Fruit fly (Drosophila melanogaster): ENCODE measurements around the gene Mis12.

Mis12 gene

DNA sequence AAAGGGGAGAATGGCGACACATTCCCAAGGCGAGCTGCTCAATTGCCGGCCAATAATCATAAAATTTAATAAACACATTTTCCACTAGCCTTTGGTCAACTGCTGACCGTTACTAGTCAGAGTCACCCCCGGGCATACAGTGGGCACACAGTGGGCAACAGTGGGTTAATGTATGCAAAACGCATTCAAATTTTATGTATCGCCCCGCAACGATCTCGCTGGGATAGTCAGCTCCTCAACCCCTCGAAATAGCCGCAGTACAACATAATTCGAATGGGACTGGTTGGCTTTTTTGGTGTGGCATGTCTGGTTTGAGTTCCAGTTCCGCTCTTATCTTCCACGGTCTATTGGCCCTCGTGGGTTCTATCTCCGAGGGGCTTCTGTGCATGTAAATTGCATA lies 49.6 kb downstream of the Mis12 start:
- TF ChIP-seq Crg-1 (GFP tag; optimal IDR thresholded peaks at IDR 0.05) (no peak), CG7045 (GFP tag; optimal IDR thresholded peaks at IDR 0.05) (no peak), CG5204 (GFP tag; optimal IDR thresholded peaks at IDR 0.05) (no peak), CG33017 (tag; optimal IDR thresholded peaks at IDR 0.05) (no peak)
